Fruit fly (Drosophila melanogaster) whole organism, embryonic: ENCODE results near the gene mdu.

Experiments
- CG1024 ChIP-seq: fragments of 200-800 bp; sonication (Bioruptor generic); IDR thresholded peaks from 2 replicates; pipeline ENCODE4 v1.3.6; 2022; ENCODE audit warnings: missing biosample characterization, missing genetic modification characterization
- CG15696 ChIP-seq: fragments of 200-800 bp; sonication (Bioruptor generic); optimal IDR thresholded peaks from 2 replicates; lab custom pipeline; 2019; ENCODE audit warnings: missing biosample characterization, mild to moderate bottlenecking, missing genetic modification characterization, moderate library complexity
- CG3838 ChIP-seq: fragments of 200-800 bp; sonication (Bioruptor generic); optimal IDR thresholded peaks from 3 replicates; lab custom pipeline; 2016; ENCODE audit warnings: missing biosample characterization, missing genetic modification characterization
- Doc3 ChIP-seq: fragments of 200-800 bp; sonication (Bioruptor generic); IDR thresholded peaks from 3 replicates; pipeline ENCODE4 v1.3.6; 2022; ENCODE audit warnings: missing biosample characterization, missing genetic modification characterization; ENCODE audit not compliant: partially characterized antibody
- Mrtf ChIP-seq: fragments of 200-800 bp; sonication (Bioruptor generic); IDR thresholded peaks from 3 replicates; pipeline ENCODE4 v1.3.6; 2022; ENCODE audit warnings: missing biosample characterization, missing genetic modification characterization
- dmrt11E ChIP-seq: fragments of 200-800 bp; sonication (Bioruptor generic); optimal IDR thresholded peaks from 3 replicates; lab custom pipeline; 2018; ENCODE audit warnings: missing biosample characterization, mild to moderate bottlenecking, missing genetic modification characterization, moderate library complexity
- fd64A ChIP-seq: fragments of 200-800 bp; sonication (Bioruptor generic); optimal IDR thresholded peaks from 3 replicates; lab custom pipeline; 2018; ENCODE audit warnings: missing biosample characterization, mild to moderate bottlenecking, missing genetic modification characterization
- mam ChIP-seq: fragments of 200-800 bp; sonication (Bioruptor generic); optimal IDR thresholded peaks from 3 replicates; lab custom pipeline; 2016; ENCODE audit warnings: missing biosample characterization, missing genetic modification characterization
- pnt ChIP-seq: fragments of 200-800 bp; sonication (Bioruptor generic); optimal IDR thresholded peaks from 3 replicates; lab custom pipeline; 2016; ENCODE audit warnings: missing biosample characterization, missing genetic modification characterization
- slp2 ChIP-seq: fragments of 200-800 bp; sonication (Bioruptor generic); optimal IDR thresholded peaks from 2 replicates; lab custom pipeline; 2016; ENCODE audit warnings: missing biosample characterization, missing genetic modification characterization
- tx ChIP-seq: fragments of 200-800 bp; sonication (Bioruptor generic); optimal IDR thresholded peaks from 2 replicates; lab custom pipeline; 2016; ENCODE audit warnings: missing biosample characterization, missing genetic modification characterization

- TF ChIP-seq Mrtf (GFP tag; lab: Robert Waterston, UW) = no peak
- no peak for TF ChIP-seq mam
- TF ChIP-seq CG1024 = no peak
- no peak for TF ChIP-seq CG3838 (GFP tag; lab: Kevin White, UChicago)
- TF ChIP-seq tx (GFP tag; lab: Kevin White, UChicago) = no peak
- no peak for TF ChIP-seq Doc3 (GFP tag; lab: Robert Waterston, UW)
- TF ChIP-seq dmrt11E (tag; lab: Kevin White, UChicago) = no peak
- TF ChIP-seq slp2 = no peak
- TF ChIP-seq CG15696 (tag; lab: Kevin White, UChicago) = no peak
- no peak for TF ChIP-seq fd64A (GFP tag; lab: Kevin White, UChicago)
- TF ChIP-seq pnt (GFP tag; lab: Kevin White, UChicago) = no peak
Measured at dm6 chrX:12546119-12546518, 49.1 kb downstream of the mdu start.
